Fruit fly (Drosophila melanogaster): ENCODE data around the gene CG3062.
A peak's percentile ranks its signal among the peaks of the same experiment; 100 is the strongest.

CG3062 gene

DNA sequence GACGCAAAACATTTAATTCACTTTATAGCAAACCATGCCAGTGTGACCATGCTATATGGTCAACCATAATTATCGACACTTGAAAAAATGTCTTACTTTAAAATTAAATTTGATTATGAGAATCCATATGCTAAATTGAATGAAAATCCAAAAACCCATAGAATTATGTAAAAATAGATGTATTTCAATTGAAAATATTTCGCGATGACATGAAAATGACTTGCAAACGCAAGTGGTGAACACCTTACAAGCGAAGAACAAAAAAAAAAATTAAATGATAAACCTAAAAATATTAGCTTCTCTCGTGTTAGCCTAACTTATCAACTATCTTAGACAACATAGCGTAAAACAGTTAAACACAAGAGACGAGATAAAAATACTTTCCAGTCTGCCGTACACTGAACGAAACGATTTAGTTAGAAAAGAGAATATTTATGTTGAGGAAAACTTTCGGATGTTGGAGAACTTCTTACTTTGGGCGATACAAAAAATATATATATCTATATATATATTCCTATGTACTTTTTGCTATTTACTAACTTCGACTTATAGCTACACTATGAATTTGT lies 35.2 kb upstream of the CG3062 start (continued):
- peak; percentile 3 for TF ChIP-seq CG6654 (GFP tag; optimal IDR thresholded peaks at IDR 0.05)
- peak; percentile 71 for TF ChIP-seq unpg (GFP tag; optimal IDR thresholded peaks at IDR 0.05)
- TF ChIP-seq fd96Cb (tag; optimal IDR thresholded peaks at IDR 0.05), result peak; percentile 60
- peak; percentile 47 for TF ChIP-seq CG12219 (GFP tag; optimal IDR thresholded peaks at IDR 0.05)
- peak; percentile 12; the same call in 1 of the 2 replicates for TF ChIP-seq esg (GFP tag; conservative IDR thresholded peaks at IDR 0.05)
- TF ChIP-seq CG13424 (tag; optimal IDR thresholded peaks at IDR 0.05), result peak; percentile 68
- TF ChIP-seq CG18764 (GFP tag; optimal IDR thresholded peaks at IDR 0.05), result peak; percentile 26
- peak; percentile 44 for TF ChIP-seq CG18476 (GFP tag; optimal IDR thresholded peaks at IDR 0.05)
- peak; percentile 45 to 66 for TF ChIP-seq Hr51 (GFP tag; optimal IDR thresholded peaks at IDR 0.05)
- TF ChIP-seq CG15011 (GFP tag; optimal IDR thresholded peaks at IDR 0.05), result peak; percentile 28
- TF ChIP-seq Side (GFP tag; optimal IDR thresholded peaks at IDR 0.05), result peak; percentile 36
- TF ChIP-seq caup (GFP tag; optimal IDR thresholded peaks at IDR 0.05; ENCODE audit: severe bottlenecking), result peak; percentile 59
- TF ChIP-seq CG17186 (GFP tag; optimal IDR thresholded peaks at IDR 0.05), result no peak
- TF ChIP-seq CG33557 (GFP tag; optimal IDR thresholded peaks at IDR 0.05), result no peak
- TF ChIP-seq Awh (GFP tag; IDR thresholded peaks at IDR 0.05), result 0 out of 2 replicates have a peak, but pooled peaks have one; percentile 12
- peak; percentile 56 for TF ChIP-seq pnt (GFP tag; optimal IDR thresholded peaks at IDR 0.05)
- peak; percentile 65 for TF ChIP-seq Xbp1 (GFP tag; optimal IDR thresholded peaks at IDR 0.05)
- peak; percentile 90 for TF ChIP-seq zf30C (GFP tag; optimal IDR thresholded peaks at IDR 0.05)
- TF ChIP-seq D (optimal IDR thresholded peaks at IDR 0.05), result no peak
- TF ChIP-seq D (GFP tag; optimal IDR thresholded peaks at IDR 0.05), result peak; percentile 45
- peak; percentile 27 for TF ChIP-seq CG12659 (GFP tag; optimal IDR thresholded peaks at IDR 0.05)
- TF ChIP-seq fd3F (GFP tag; optimal IDR thresholded peaks at IDR 0.05), result peak; percentile 36
- TF ChIP-seq H2.0 (GFP tag; IDR thresholded peaks at IDR 0.05), result peak; percentile 51
- TF ChIP-seq Rfx (GFP tag; IDR thresholded peaks at IDR 0.05), result peak; percentile 63
- 0 out of 3 replicates have a peak, but pooled peaks have one; percentile 45 for TF ChIP-seq H15 (GFP tag; IDR thresholded peaks at IDR 0.05)
- TF ChIP-seq CG12155 (GFP tag; optimal IDR thresholded peaks at IDR 0.05), result peak; percentile 32
- TF ChIP-seq ems (GFP tag; optimal IDR thresholded peaks at IDR 0.05), result peak; percentile 48
- TF ChIP-seq CG13775 (GFP tag; optimal IDR thresholded peaks at IDR 0.05), result peak; percentile 45
- TF ChIP-seq CoRest (tag; optimal IDR thresholded peaks at IDR 0.05), result peak; percentile 46
- peak; percentile 45 for TF ChIP-seq bab2 (GFP tag; optimal IDR thresholded peaks at IDR 0.05)
- peak; percentile 43 for TF ChIP-seq Camta (GFP tag; optimal IDR thresholded peaks at IDR 0.05)
- TF ChIP-seq Jarid2 (GFP tag; optimal IDR thresholded peaks at IDR 0.05), result no peak
- peak; percentile 46 for TF ChIP-seq al (GFP tag; IDR thresholded peaks at IDR 0.05)
- peak; percentile 37 for TF ChIP-seq CG18619 (GFP tag; optimal IDR thresholded peaks at IDR 0.05)
- no peak for TF ChIP-seq CG13894 (tag; optimal IDR thresholded peaks at IDR 0.05)
- peak; percentile 41 for TF ChIP-seq org-1 (GFP tag; optimal IDR thresholded peaks at IDR 0.05)
- peak; percentile 38; the same call in 1 of the 2 replicates for TF ChIP-seq E2f1 (GFP tag; IDR thresholded peaks at IDR 0.05)
- peak; percentile 53 for TF ChIP-seq lmd (GFP tag; IDR thresholded peaks at IDR 0.05)
- no peak for TF ChIP-seq cas (GFP tag; IDR thresholded peaks at IDR 0.05)
- peak; percentile 47; the same call in 1 of the 3 replicates for TF ChIP-seq CG14050 (GFP tag; IDR thresholded peaks at IDR 0.05)
- peak; percentile 67; the same call in 2 of the 3 replicates for TF ChIP-seq CG11695 (GFP tag; IDR thresholded peaks at IDR 0.05)
- peak; percentile 35 for TF ChIP-seq CG7786 (GFP tag; optimal IDR thresholded peaks at IDR 0.05)
- peak; percentile 62 for TF ChIP-seq Ptx1 (GFP tag; IDR thresholded peaks at IDR 0.05)
- TF ChIP-seq CG14667 (GFP tag; IDR thresholded peaks at IDR 0.05), result 0 out of 2 replicates have a peak, but pooled peaks have one; percentile 28
- no peak for TF ChIP-seq CG4282 (GFP tag; optimal IDR thresholded peaks at IDR 0.05)
- TF ChIP-seq row (GFP tag; IDR thresholded peaks at IDR 0.05), result peak; percentile 71; the same call in 2 of the 3 replicates
- TF ChIP-seq Atf6 (GFP tag; IDR thresholded peaks at IDR 0.05), result peak; percentile 69
- TF ChIP-seq stc (GFP tag; IDR thresholded peaks at IDR 0.05), result 0 out of 2 replicates have a peak, but pooled peaks have one; percentile 36
- TF ChIP-seq Ets65A (GFP tag), result peak; percentile 82
- peak; percentile 25 for TF ChIP-seq tap (tag; optimal IDR thresholded peaks at IDR 0.05)

All from whole organism, embryonic.